Worm (Caenorhabditis elegans) whole organism, L4/young adult: ENCODE results near the gene Y102E9.5.

Experiments used
- W03F9.2 ChIP-seq: fragments of 150-350 bp; optimal IDR thresholded peaks from 2 replicates; lab custom pipeline; 2014; ENCODE audit warnings: missing biosample characterization, missing genetic modification characterization
- him-1 ChIP-seq: sonication (generic microtip); optimal IDR thresholded peaks from 2 replicates; lab custom pipeline; 2016; ENCODE audit warnings: missing genotype, missing genetic modification reagents, missing genetic modification characterization, missing compliant biosample characterization

DNA sequence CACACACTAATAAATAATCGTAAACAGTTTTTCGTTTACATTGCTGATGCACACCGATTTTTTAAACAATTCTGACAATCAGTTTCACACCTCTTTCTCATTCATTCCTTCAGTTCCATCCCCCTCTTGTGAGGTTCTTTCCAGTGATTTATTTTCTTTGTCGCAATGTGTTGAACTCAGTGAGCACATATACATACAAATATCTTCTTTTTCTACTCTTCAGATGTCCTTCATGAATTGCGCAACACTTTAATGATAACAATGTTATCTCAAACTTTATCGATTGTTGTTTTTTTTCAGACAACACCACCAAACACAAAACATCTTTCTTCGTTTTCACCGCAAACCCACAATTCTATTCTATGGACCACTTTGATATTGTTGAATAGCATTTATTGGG lies 15.9 kb upstream of the Y102E9.5 start, which contains the start of gene dig-1:
- TF ChIP-seq W03F9.2 (tag; lab: Kevin White, UChicago) (no peak), him-1 (tag; lab: Kevin White, UChicago) (no peak)
